Fruit fly (Drosophila melanogaster): ENCODE measurements around the gene Rab23.

dm6 chr3R:5696384-5696783 lies 11.2 kb upstream of the Rab23 start:
- no peak for TF ChIP-seq h (optimal IDR thresholded peaks at IDR 0.05)
- TF ChIP-seq psq (optimal IDR thresholded peaks at IDR 0.05): no peak
- TF ChIP-seq ttk (optimal IDR thresholded peaks at IDR 0.05): no peak
